Worm (Caenorhabditis elegans) whole organism, L4 larva: ENCODE results near the gene qua-1.

Source experiments
- ama-1 ChIP-seq: fragments of 150-350 bp; optimal IDR thresholded peaks from 2 replicates; lab custom pipeline; 2014; ENCODE audit warnings: inconsistent platforms, mixed read lengths
- fkh-10 ChIP-seq: fragments of 150-350 bp; optimal IDR thresholded peaks from 2 replicates; lab custom pipeline; 2014; ENCODE audit warnings: missing biosample characterization, missing genetic modification reagents, missing genetic modification characterization
- lir-3 ChIP-seq: sonication (generic microtip); optimal IDR thresholded peaks from 2 replicates; lab custom pipeline; 2016; ENCODE audit warnings: mild to moderate bottlenecking, missing genetic modification characterization, missing compliant biosample characterization
- mdl-1 ChIP-seq, 2 experiments: fragments of 150-350 bp in 1 of 2; sonication (generic microtip) in 1 of 2; optimal IDR thresholded peaks; 2 replicates each; lab custom pipeline; 2014 to 2017; ENCODE audit warnings: missing biosample characterization in 2 of 2, missing genetic modification characterization in 2 of 2
- mep-1 ChIP-seq: fragments of 150-350 bp; sonication (generic microtip); optimal IDR thresholded peaks from 3 replicates; lab custom pipeline; 2014; ENCODE audit warnings: missing biosample characterization, missing genetic modification characterization
- skn-1 ChIP-seq: fragments of 150-350 bp; optimal IDR thresholded peaks from 2 replicates; lab custom pipeline; 2014; ENCODE audit warnings: missing biosample characterization, missing genetic modification characterization
- snpc-4 ChIP-seq: fragments of 150-350 bp; optimal IDR thresholded peaks from 2 replicates; lab custom pipeline; 2014; ENCODE audit warnings: missing biosample characterization, missing genetic modification characterization
- zag-1 ChIP-seq: fragments of 150-350 bp; optimal IDR thresholded peaks from 2 replicates; lab custom pipeline; 2014; ENCODE audit warnings: missing biosample characterization, missing genetic modification characterization
- zfp-2 ChIP-seq: sonication (generic microtip); optimal IDR thresholded peaks from 2 replicates; lab custom pipeline; 2016; ENCODE audit warnings: mild to moderate bottlenecking, missing genetic modification characterization, missing compliant biosample characterization

DNA sequence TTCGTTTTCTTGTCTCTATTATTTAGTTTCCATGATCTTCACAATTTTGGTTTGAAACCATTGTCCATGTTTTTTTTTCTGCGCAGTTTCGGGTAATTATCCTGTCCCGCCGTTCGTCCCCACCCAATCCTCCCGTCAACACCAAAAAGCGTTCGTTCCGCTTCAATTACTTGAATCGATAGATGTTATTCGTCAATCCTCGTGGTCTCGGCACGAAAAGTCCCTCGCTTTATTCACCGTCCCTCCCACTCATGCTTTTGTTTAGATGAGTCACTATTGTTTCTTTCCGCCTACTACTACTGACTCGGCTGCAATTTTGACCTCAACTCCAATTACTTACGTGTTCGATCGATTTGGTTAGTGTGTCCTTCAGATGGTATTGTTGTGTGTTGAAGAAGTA is 24.8 kb downstream of the qua-1 start:
- TF ChIP-seq ama-1 (lab: Kevin White, UChicago) (no peak), zag-1 (tag; lab: Kevin White, UChicago) (no peak), fkh-10 (GFP tag; lab: Kevin White, UChicago) (no peak), zfp-2 (tag; lab: Kevin White, UChicago) (no peak), skn-1 (tag; lab: Kevin White, UChicago) (no peak), snpc-4 (tag; lab: Kevin White, UChicago) (no peak), lir-3 (tag; lab: Kevin White, UChicago) (no peak), mep-1 (no peak), mdl-1 (tag; optimal IDR thresholded peaks at IDR 0.05; lab: Kevin White, UChicago) (no peak)
